Worm (Caenorhabditis elegans) whole organism, L3 larva: ENCODE measurements around the gene ztf-28.

Experiments
- R02D3.7 ChIP-seq: fragments of 150-350 bp; optimal IDR thresholded peaks from 2 replicates; lab custom pipeline; 2014; ENCODE audit warnings: missing biosample characterization, missing genetic modification characterization
- ZK546.5 ChIP-seq: sonication (generic microtip); optimal IDR thresholded peaks from 2 replicates; lab custom pipeline; 2017; ENCODE audit warnings: missing biosample characterization, missing genetic modification characterization
- aly-2 ChIP-seq: fragments of 150-350 bp; optimal IDR thresholded peaks from 2 replicates; lab custom pipeline; 2014; ENCODE audit warnings: missing biosample characterization, missing genetic modification characterization
- ama-1 ChIP-seq: fragments of 150-350 bp; optimal IDR thresholded peaks from 2 replicates; lab custom pipeline; 2018
- ceh-28 ChIP-seq: fragments of 150-350 bp; optimal IDR thresholded peaks from 2 replicates; lab custom pipeline; 2014; ENCODE audit warnings: missing biosample characterization, missing genetic modification reagents, missing genetic modification characterization
- ceh-82 ChIP-seq: fragments of 150-350 bp; optimal IDR thresholded peaks from 2 replicates; lab custom pipeline; 2014; ENCODE audit warnings: missing biosample characterization, missing genetic modification characterization
- daf-12 ChIP-seq: fragments of 150-350 bp; optimal IDR thresholded peaks from 2 replicates; lab custom pipeline; 2014; ENCODE audit warnings: missing biosample characterization, missing genetic modification reagents, missing genetic modification characterization
- egl-27 ChIP-seq: sonication (generic microtip); optimal IDR thresholded peaks from 4 replicates; lab custom pipeline; 2017; ENCODE audit warnings: missing biosample characterization, missing genetic modification reagents, missing genetic modification characterization
- elt-1 ChIP-seq: fragments of 150-350 bp; optimal IDR thresholded peaks from 2 replicates; lab custom pipeline; 2014; ENCODE audit warnings: missing biosample characterization, missing genetic modification characterization
- elt-2 ChIP-seq: sonication (generic microtip); optimal IDR thresholded peaks from 2 replicates; lab custom pipeline; 2016; ENCODE audit warnings: missing genetic modification reagents, mild to moderate bottlenecking, missing genetic modification characterization, missing compliant biosample characterization
- elt-3 ChIP-seq, 3 experiments: fragments of 150-350 bp in 1 of 3; sonication (generic microtip) in 2 of 3; optimal IDR thresholded peaks; 2 replicates in 2 of 3; 4 replicates in 1 of 3; lab custom pipeline; 2014 to 2017; ENCODE audit warnings: missing biosample characterization in 3 of 3, missing genetic modification characterization in 3 of 3
- eor-1 ChIP-seq, 2 experiments: fragments of 150-350 bp; optimal IDR thresholded peaks; 2 replicates each; lab custom pipeline; 2014 to 2018; ENCODE audit warnings: missing biosample characterization in 2 of 2, missing genetic modification characterization in 2 of 2
- fkh-10 ChIP-seq: sonication (generic microtip); optimal IDR thresholded peaks from 2 replicates; lab custom pipeline; 2017; ENCODE audit warnings: missing biosample characterization, missing genetic modification reagents, missing genetic modification characterization
- fkh-2 ChIP-seq: fragments of 150-350 bp; optimal IDR thresholded peaks from 2 replicates; lab custom pipeline; 2014; ENCODE audit warnings: missing biosample characterization, missing genetic modification reagents, missing genetic modification characterization
- fos-1 ChIP-seq: fragments of 150-350 bp; optimal IDR thresholded peaks from 2 replicates; lab custom pipeline; 2014; ENCODE audit warnings: missing biosample characterization, missing genetic modification characterization
- hmg-11 ChIP-seq: sonication (generic microtip); optimal IDR thresholded peaks from 2 replicates; lab custom pipeline; 2016; ENCODE audit warnings: missing genetic modification characterization, missing compliant biosample characterization
- jun-1 ChIP-seq: fragments of 150-350 bp; optimal IDR thresholded peaks from 2 replicates; lab custom pipeline; 2014; ENCODE audit warnings: missing biosample characterization, missing genetic modification reagents, missing genetic modification characterization
- lin-15B ChIP-seq: fragments of 150-350 bp; optimal IDR thresholded peaks from 2 replicates; lab custom pipeline; 2014; ENCODE audit warnings: missing biosample characterization, missing genetic modification characterization
- lsy-12 ChIP-seq: sonication (generic microtip); optimal IDR thresholded peaks from 2 replicates; lab custom pipeline; 2016; ENCODE audit warnings: mild to moderate bottlenecking, missing genetic modification characterization, missing compliant biosample characterization
- mdl-1 ChIP-seq: fragments of 150-350 bp; optimal IDR thresholded peaks from 2 replicates; lab custom pipeline; 2014; ENCODE audit warnings: missing biosample characterization, missing genetic modification characterization
- mml-1 ChIP-seq: fragments of 150-350 bp; sonication (generic microtip); optimal IDR thresholded peaks from 3 replicates; lab custom pipeline; 2014; ENCODE audit warnings: missing biosample characterization, missing genetic modification characterization
- nfya-1 ChIP-seq: sonication (generic microtip); optimal IDR thresholded peaks from 2 replicates; lab custom pipeline; 2017; ENCODE audit warnings: missing genetic modification characterization, mild to moderate bottlenecking, missing compliant biosample characterization, antibody characterized with exemption, moderate library complexity; ENCODE audit not compliant: insufficient read depth
- nhr-11 ChIP-seq: fragments of 150-350 bp; optimal IDR thresholded peaks from 2 replicates; lab custom pipeline; 2014; ENCODE audit warnings: missing biosample characterization, missing genetic modification characterization
- nhr-12 ChIP-seq: fragments of 150-350 bp; optimal IDR thresholded peaks from 2 replicates; lab custom pipeline; 2014; ENCODE audit warnings: missing biosample characterization, missing genetic modification characterization
- nhr-237 ChIP-seq: fragments of 150-350 bp; optimal IDR thresholded peaks from 2 replicates; lab custom pipeline; 2014; ENCODE audit warnings: missing biosample characterization, missing genetic modification characterization
- nhr-67 ChIP-seq: fragments of 150-350 bp; optimal IDR thresholded peaks from 2 replicates; lab custom pipeline; 2014; ENCODE audit warnings: missing biosample characterization, missing genetic modification characterization
- nhr-77 ChIP-seq: fragments of 150-350 bp; optimal IDR thresholded peaks from 2 replicates; lab custom pipeline; 2014; ENCODE audit warnings: missing biosample characterization, missing genetic modification characterization
- pha-4 ChIP-seq: fragments of 150-350 bp; optimal IDR thresholded peaks from 2 replicates; lab custom pipeline; 2014; ENCODE audit warnings: missing biosample characterization, missing genetic modification reagents, missing genetic modification characterization
- pqm-1 ChIP-seq: fragments of 150-350 bp; optimal IDR thresholded peaks from 2 replicates; lab custom pipeline; 2017; ENCODE audit warnings: missing biosample characterization, missing genetic modification characterization, inconsistent platforms
- sea-2 ChIP-seq: fragments of 150-350 bp; sonication (generic microtip); optimal IDR thresholded peaks from 4 replicates; lab custom pipeline; 2014; ENCODE audit warnings: missing biosample characterization, missing genetic modification reagents, missing genetic modification characterization
- skn-1 ChIP-seq: fragments of 150-350 bp; optimal IDR thresholded peaks from 2 replicates; lab custom pipeline; 2014; ENCODE audit warnings: missing biosample characterization, missing genetic modification characterization
- snpc-4 ChIP-seq: fragments of 150-350 bp; optimal IDR thresholded peaks from 2 replicates; lab custom pipeline; 2014; ENCODE audit warnings: missing biosample characterization, missing genetic modification characterization
- unc-39 ChIP-seq: sonication (generic microtip); optimal IDR thresholded peaks from 4 replicates; lab custom pipeline; 2017; ENCODE audit warnings: missing biosample characterization, missing genetic modification characterization
- unc-62 ChIP-seq: fragments of 150-350 bp; sonication (generic microtip); optimal IDR thresholded peaks from 4 replicates; lab custom pipeline; 2014; ENCODE audit warnings: missing biosample characterization, missing genetic modification reagents, missing genetic modification characterization
- zag-1 ChIP-seq: fragments of 150-350 bp; optimal IDR thresholded peaks from 2 replicates; lab custom pipeline; 2014; ENCODE audit warnings: missing biosample characterization, missing genetic modification characterization
- ztf-11 ChIP-seq: fragments of 150-350 bp; optimal IDR thresholded peaks from 2 replicates; lab custom pipeline; 2014; ENCODE audit warnings: missing biosample characterization, missing genetic modification characterization
- ztf-4 ChIP-seq: fragments of 150-350 bp; optimal IDR thresholded peaks from 2 replicates; lab custom pipeline; 2014; ENCODE audit warnings: missing biosample characterization, missing genetic modification characterization

The ztf-28 gene

DNA sequence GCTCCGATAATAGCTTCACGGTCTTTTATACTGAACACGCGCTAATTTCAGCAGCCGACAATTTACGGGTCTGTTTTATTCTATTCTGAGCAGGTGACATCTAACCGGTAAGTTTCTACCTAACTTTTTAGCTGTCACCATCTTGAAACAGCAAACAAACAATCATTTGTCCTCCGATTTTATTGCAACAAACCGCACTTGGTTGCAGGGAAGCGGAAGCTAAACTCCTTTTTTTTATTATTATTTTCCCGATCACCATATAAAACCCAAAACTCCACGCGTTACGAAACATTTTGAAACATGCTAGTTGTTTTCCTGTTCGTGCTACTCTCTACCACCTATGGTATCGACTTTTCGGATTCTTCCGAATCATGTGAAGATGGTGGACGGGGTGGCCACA, 7.2 kb downstream of the ztf-28 start, which contains the start of gene clec-208:
Gene clec-208 (plus strand): TSS at position 301 of the 400 bp plus-strand sequence.
- TF ChIP-seq unc-62 (GFP tag; lab: Kevin White, UChicago) (no peak), nhr-11 (tag; lab: Kevin White, UChicago) (no peak), eor-1 (tag; optimal IDR thresholded peaks at IDR 0.05; lab: Kevin White, UChicago) (no peak), fkh-10 (no peak), elt-2 (no peak), nhr-77 (tag; lab: Kevin White, UChicago) (no peak), unc-39 (tag; lab: Kevin White, UChicago) (no peak), ztf-11 (tag; lab: Kevin White, UChicago) (no peak), nhr-237 (no peak), lsy-12 (no peak), elt-3 (tag; optimal IDR thresholded peaks at IDR 0.05; lab: Kevin White, UChicago) (no peak), fos-1 (tag; lab: Kevin White, UChicago) (no peak), mdl-1 (tag; lab: Kevin White, UChicago) (no peak), mml-1 (tag; lab: Kevin White, UChicago) (no peak), snpc-4 (tag; lab: Kevin White, UChicago) (no peak), ztf-4 (tag; lab: Kevin White, UChicago) (no peak), hmg-11 (no peak)

DNA sequence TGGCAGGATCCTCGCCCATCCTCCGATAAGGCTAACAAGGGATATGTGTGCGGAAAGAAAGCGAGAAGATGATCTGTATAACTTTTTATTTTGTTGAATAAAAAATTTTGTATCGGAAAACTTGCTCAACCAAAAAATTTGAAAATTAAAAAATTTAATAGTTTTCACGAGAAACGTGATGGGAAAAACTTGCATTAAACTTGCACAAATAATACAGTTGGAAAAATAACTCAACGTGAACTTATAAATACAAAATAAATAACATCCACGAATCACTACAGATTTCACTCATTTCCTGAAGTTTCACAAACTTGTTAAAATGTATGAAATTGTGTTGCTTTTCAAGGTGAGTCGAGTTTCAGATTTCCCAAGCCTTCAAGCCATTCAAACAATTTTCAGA, 8.6 kb downstream of the ztf-28 start, which contains the start of gene F36F12.7:
Gene F36F12.7 (plus strand): TSS at position 301 of the 400 bp plus-strand sequence.
- TF ChIP-seq nhr-67 (tag; lab: Kevin White, UChicago) (no peak), mdl-1 (tag; lab: Kevin White, UChicago) (no peak)

DNA sequence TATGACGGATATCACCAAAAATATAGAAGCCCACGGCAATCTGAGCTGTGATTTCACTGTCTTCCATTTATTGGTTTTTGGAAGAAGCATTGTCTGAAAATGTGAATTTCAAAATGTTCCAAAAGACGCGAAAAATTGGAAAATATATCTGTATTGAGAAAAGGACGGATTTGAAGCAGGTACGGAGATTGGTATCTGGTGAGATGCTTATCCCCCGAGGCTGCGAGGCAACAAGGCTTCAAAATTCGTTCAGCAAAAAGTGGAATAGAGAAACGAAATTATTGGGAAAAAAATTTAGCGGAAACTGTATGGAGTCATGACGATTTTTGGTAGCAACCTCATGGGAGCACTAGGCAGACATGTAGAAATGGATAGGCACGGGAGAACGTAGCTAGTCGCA, 12.6 kb downstream of the ztf-28 start, which contains the start of gene F36F12.1:
Gene F36F12.1 (minus strand): TSS at position 101 of the 400 bp plus-strand sequence.
- no peak for TF ChIP-seq unc-62 (GFP tag; lab: Kevin White, UChicago)
- TF ChIP-seq nfya-1 (tag; lab: Kevin White, UChicago) = no peak
- TF ChIP-seq jun-1 (tag; lab: Kevin White, UChicago) = no peak
- no peak for TF ChIP-seq pha-4 (tag; lab: Kevin White, UChicago)
- no peak for TF ChIP-seq ama-1 (lab: Kevin White, UChicago)
- TF ChIP-seq ztf-4 (tag; lab: Kevin White, UChicago) = no peak
- TF ChIP-seq skn-1 (tag; lab: Kevin White, UChicago) = no peak
- TF ChIP-seq pqm-1 (tag; lab: Kevin White, UChicago) = no peak
- TF ChIP-seq R02D3.7 (tag; lab: Kevin White, UChicago) = no peak
- TF ChIP-seq sea-2 = no peak
- TF ChIP-seq aly-2 = no peak
- no peak for TF ChIP-seq lsy-12
- no peak for TF ChIP-seq lin-15B
- TF ChIP-seq elt-3 (tag; optimal IDR thresholded peaks at IDR 0.05; lab: Kevin White, UChicago) = no peak
- TF ChIP-seq fkh-2 (tag; lab: Kevin White, UChicago) = no peak
- no peak for TF ChIP-seq egl-27
- no peak for TF ChIP-seq ceh-82 (tag; lab: Kevin White, UChicago)
- no peak for TF ChIP-seq daf-12 (tag; lab: Kevin White, UChicago)
- no peak for TF ChIP-seq nhr-12 (tag; lab: Kevin White, UChicago)
- TF ChIP-seq zag-1 (tag; lab: Kevin White, UChicago) = no peak

DNA sequence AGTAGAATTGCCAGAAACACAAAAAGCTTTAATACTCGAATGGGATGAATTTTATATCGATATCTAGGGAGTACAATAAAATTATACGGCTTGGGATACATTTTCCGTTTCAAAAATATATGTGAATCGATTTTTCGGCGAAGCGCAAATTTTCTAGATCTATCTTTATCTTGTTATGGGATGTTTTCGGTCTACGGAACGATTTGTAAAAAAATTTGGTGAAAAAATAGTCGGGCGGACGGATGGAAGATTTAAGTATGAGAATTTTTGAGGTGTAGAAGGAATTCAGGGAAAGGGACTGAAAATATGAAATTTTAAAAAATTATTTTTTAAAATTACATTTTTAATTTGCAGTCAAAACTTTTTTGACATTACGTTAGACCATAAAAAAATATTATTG, 15.5 kb downstream of the ztf-28 start, which contains the start of gene F22F7.4:
Gene F22F7.4 (minus strand): TSS at position 101 of the 400 bp plus-strand sequence.
- TF ChIP-seq elt-1 (tag; lab: Kevin White, UChicago) (no peak), unc-62 (GFP tag; lab: Kevin White, UChicago) (no peak), ZK546.5 (tag; lab: Kevin White, UChicago) (no peak), ceh-28 (tag; lab: Kevin White, UChicago) (no peak), nhr-77 (tag; lab: Kevin White, UChicago) (no peak), fos-1 (tag; lab: Kevin White, UChicago) (no peak), elt-3 (tag; optimal IDR thresholded peaks at IDR 0.05; lab: Kevin White, UChicago) (no peak), ama-1 (lab: Kevin White, UChicago) (no peak), zag-1 (tag; lab: Kevin White, UChicago) (no peak), ceh-82 (tag; lab: Kevin White, UChicago) (no peak), jun-1 (tag; lab: Kevin White, UChicago) (no peak)
